Worm (Caenorhabditis elegans) whole organism, L2 larva: ENCODE results near the gene K09C6.7.
"Not testable (repeated sequence)": the region's sequence is repeated elsewhere in the genome, so short reads cannot be mapped to it uniquely, and the experiment has no call there.

Experiments used
- C34F6.9 ChIP-seq: fragments of 150-350 bp; optimal IDR thresholded peaks from 2 replicates; lab custom pipeline; 2014; ENCODE audit warnings: missing biosample characterization, missing genetic modification characterization
- R02D3.7 ChIP-seq: fragments of 150-350 bp; optimal IDR thresholded peaks from 2 replicates; lab custom pipeline; 2014; ENCODE audit warnings: missing biosample characterization, missing genetic modification characterization
- Y55F3AM.14 ChIP-seq: fragments of 200-800 bp; sonication (Bioruptor generic); optimal IDR thresholded peaks from 2 replicates; lab custom pipeline; 2018; ENCODE audit warnings: mild to moderate bottlenecking, missing genetic modification characterization, missing compliant biosample characterization
- ZK546.5 ChIP-seq: sonication (generic microtip); optimal IDR thresholded peaks from 2 replicates; lab custom pipeline; 2017; ENCODE audit warnings: missing biosample characterization, missing genetic modification characterization
- alr-1 ChIP-seq: fragments of 150-350 bp; optimal IDR thresholded peaks from 2 replicates; lab custom pipeline; 2014; ENCODE audit warnings: missing biosample characterization, missing genetic modification characterization
- aly-2 ChIP-seq: fragments of 150-350 bp; optimal IDR thresholded peaks from 2 replicates; lab custom pipeline; 2014; ENCODE audit warnings: missing biosample characterization, missing genetic modification characterization
- blmp-1 ChIP-seq: sonication (generic microtip); optimal IDR thresholded peaks from 2 replicates; lab custom pipeline; 2017; ENCODE audit warnings: missing genetic modification characterization, mild to moderate bottlenecking, missing compliant biosample characterization, antibody characterized with exemption, moderate library complexity; ENCODE audit not compliant: insufficient read depth
- ceh-16 ChIP-seq: fragments of 150-350 bp; optimal IDR thresholded peaks from 2 replicates; lab custom pipeline; 2014; ENCODE audit warnings: missing biosample characterization, missing genetic modification characterization
- ceh-82 ChIP-seq: fragments of 150-350 bp; optimal IDR thresholded peaks from 2 replicates; lab custom pipeline; 2014; ENCODE audit warnings: missing biosample characterization, missing genetic modification characterization
- dmd-4 ChIP-seq: sonication (generic microtip); optimal IDR thresholded peaks from 2 replicates; lab custom pipeline; 2017; ENCODE audit warnings: missing biosample characterization, missing genetic modification characterization
- egl-27 ChIP-seq: sonication (generic microtip); optimal IDR thresholded peaks from 3 replicates; lab custom pipeline; 2017; ENCODE audit warnings: missing biosample characterization, missing genetic modification reagents, missing genetic modification characterization
- elt-1 ChIP-seq: fragments of 150-350 bp; optimal IDR thresholded peaks from 2 replicates; lab custom pipeline; 2014; ENCODE audit warnings: missing biosample characterization, missing genetic modification characterization
- gmeb-1 ChIP-seq: fragments of 150-350 bp; optimal IDR thresholded peaks from 2 replicates; lab custom pipeline; 2014; ENCODE audit warnings: missing biosample characterization, missing genetic modification characterization
- lin-11 ChIP-seq: fragments of 150-350 bp; sonication (generic microtip); optimal IDR thresholded peaks from 2 replicates; lab custom pipeline; 2014; ENCODE audit warnings: missing biosample characterization, missing genetic modification characterization, inconsistent platforms, mixed read lengths
- lin-13 ChIP-seq: fragments of 150-350 bp; optimal IDR thresholded peaks from 2 replicates; lab custom pipeline; 2014; ENCODE audit warnings: missing biosample characterization, missing genetic modification reagents, missing genetic modification characterization
- lin-39 ChIP-seq: fragments of 150-350 bp; optimal IDR thresholded peaks from 2 replicates; lab custom pipeline; 2014; ENCODE audit warnings: missing biosample characterization, missing genetic modification reagents, missing genetic modification characterization
- mab-5 ChIP-seq: fragments of 150-350 bp; optimal IDR thresholded peaks from 2 replicates; lab custom pipeline; 2014; ENCODE audit warnings: missing biosample characterization, missing genetic modification characterization
- nhr-10 ChIP-seq: sonication (generic microtip); optimal IDR thresholded peaks from 2 replicates; lab custom pipeline; 2017; ENCODE audit warnings: missing biosample characterization, missing genetic modification characterization
- nhr-11 ChIP-seq: fragments of 150-350 bp; optimal IDR thresholded peaks from 2 replicates; lab custom pipeline; 2014; ENCODE audit warnings: missing biosample characterization, missing genetic modification characterization
- nhr-129 ChIP-seq: fragments of 150-350 bp; optimal IDR thresholded peaks from 2 replicates; lab custom pipeline; 2014; ENCODE audit warnings: missing biosample characterization, missing genetic modification characterization
- nhr-21 ChIP-seq: fragments of 150-350 bp; optimal IDR thresholded peaks from 2 replicates; lab custom pipeline; 2014; ENCODE audit warnings: missing biosample characterization, missing genetic modification characterization
- nhr-23 ChIP-seq: fragments of 150-350 bp; optimal IDR thresholded peaks from 2 replicates; lab custom pipeline; 2014; ENCODE audit warnings: missing biosample characterization, missing genetic modification reagents, missing genetic modification characterization
- nhr-237 ChIP-seq: fragments of 150-350 bp; optimal IDR thresholded peaks from 2 replicates; lab custom pipeline; 2014; ENCODE audit warnings: missing biosample characterization, missing genetic modification characterization
- peb-1 ChIP-seq: fragments of 150-350 bp; optimal IDR thresholded peaks from 2 replicates; lab custom pipeline; 2014; ENCODE audit warnings: missing biosample characterization, missing genetic modification characterization
- sem-4 ChIP-seq: fragments of 150-350 bp; optimal IDR thresholded peaks from 2 replicates; lab custom pipeline; 2014; ENCODE audit warnings: missing biosample characterization, missing genetic modification reagents, missing genetic modification characterization
- skn-1 ChIP-seq: sonication (generic microtip); optimal IDR thresholded peaks from 2 replicates; lab custom pipeline; 2017; ENCODE audit warnings: missing biosample characterization, missing genetic modification characterization
- sma-3 ChIP-seq: sonication (generic microtip); optimal IDR thresholded peaks from 2 replicates; lab custom pipeline; 2016; ENCODE audit warnings: missing genetic modification reagents, missing genetic modification characterization, missing compliant biosample characterization
- sma-9 ChIP-seq, 2 experiments: fragments of 150-350 bp in 1 of 2; sonication (generic microtip) in 1 of 2; optimal IDR thresholded peaks; 2 replicates each; lab custom pipeline; 2014 to 2016; ENCODE audit warnings: missing genetic modification characterization in 2 of 2, mild to moderate bottlenecking in 1 of 2, missing biosample characterization in 1 of 2, missing compliant biosample characterization in 1 of 2, missing genetic modification reagents in 1 of 2, moderate library complexity in 1 of 2
- zag-1 ChIP-seq: fragments of 150-350 bp; optimal IDR thresholded peaks from 2 replicates; lab custom pipeline; 2014; ENCODE audit warnings: missing biosample characterization, missing genetic modification characterization
- ztf-1 ChIP-seq: fragments of 200-800 bp; sonication (Bioruptor generic); conservative IDR thresholded peaks from 2 replicates; pipeline ENCODE4 v1.3.6; 2022; ENCODE audit warnings: missing genetic modification characterization, missing compliant biosample characterization
- ztf-11 ChIP-seq: sonication (generic microtip); optimal IDR thresholded peaks from 2 replicates; lab custom pipeline; 2017; ENCODE audit warnings: missing biosample characterization, missing genetic modification characterization
- ztf-4 ChIP-seq: fragments of 150-350 bp; optimal IDR thresholded peaks from 2 replicates; lab custom pipeline; 2014; ENCODE audit warnings: missing biosample characterization, missing genetic modification characterization

The K09C6.7 gene

DNA sequence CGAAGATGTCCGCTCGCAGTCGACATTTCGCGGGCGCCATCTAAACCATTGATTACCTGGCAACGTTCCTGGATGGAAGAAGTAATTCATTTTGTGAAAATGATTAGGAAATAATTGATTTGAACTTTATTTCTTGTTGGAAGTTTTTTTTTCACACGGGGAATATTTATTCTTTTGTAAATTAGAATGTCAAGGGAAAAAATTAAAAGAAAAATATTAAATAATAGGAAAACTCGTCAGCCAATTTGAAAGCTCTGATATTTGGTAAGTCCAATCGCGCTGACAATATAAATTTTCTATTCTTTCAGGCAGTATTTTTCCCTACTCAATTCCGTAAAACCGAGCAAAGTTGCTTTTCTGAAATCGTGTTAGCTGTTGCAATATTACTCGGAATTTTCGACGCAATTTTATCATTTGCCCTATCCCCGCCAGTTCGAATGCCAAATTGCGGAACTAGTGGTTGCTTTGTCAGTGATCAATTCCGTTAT is at the start of gene K09C6.7, which contains the start of gene K09C6.10:
TSS of gene K09C6.7 (minus strand) at position 101 of the 488 bp plus-strand sequence.
TSS of gene K09C6.10 (plus strand) at position 438 of the 488 bp plus-strand sequence.
- not testable (repeated sequence) for TF ChIP-seq blmp-1 (tag; lab: Kevin White, UChicago); alr-1 (tag; lab: Kevin White, UChicago); C34F6.9

DNA sequence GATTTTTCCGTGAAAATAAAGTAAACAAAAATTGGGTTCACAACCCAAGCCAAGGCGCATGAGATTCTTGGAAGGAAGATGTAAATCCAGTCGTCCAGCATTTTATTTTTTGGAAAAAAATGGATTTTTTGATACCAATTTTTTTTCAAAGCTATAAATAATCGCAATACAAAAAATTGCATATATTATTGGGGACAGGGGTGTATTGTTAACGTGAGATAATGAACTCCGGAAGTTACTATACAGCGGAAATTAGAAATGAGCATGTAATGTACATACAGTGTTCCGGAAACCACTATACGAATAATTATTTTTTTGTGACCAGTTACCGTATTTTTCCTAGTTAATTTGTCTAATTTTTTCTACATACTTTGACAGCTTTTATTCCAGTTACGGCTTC is 45.4 kb upstream of the K09C6.7 start, which contains the start of gene srj-38:
TSS of gene srj-38 (minus strand) at position 101 of the 400 bp plus-strand sequence.
- no peak for TF ChIP-seq Y55F3AM.14
- no peak for TF ChIP-seq sma-9 (GFP tag; optimal IDR thresholded peaks at IDR 0.05; lab: Kevin White, UChicago)
- no peak for TF ChIP-seq sma-9 (tag; optimal IDR thresholded peaks at IDR 0.05; lab: Kevin White, UChicago)
- no peak for TF ChIP-seq ztf-4
- TF ChIP-seq C34F6.9, result no peak
- TF ChIP-seq aly-2 (tag; lab: Kevin White, UChicago), result no peak
- no peak for TF ChIP-seq nhr-21 (tag; lab: Kevin White, UChicago)
- no peak for TF ChIP-seq R02D3.7 (tag; lab: Kevin White, UChicago)
- TF ChIP-seq ztf-1 (GFP tag; lab: Robert Waterston, UW), result no peak
- no peak for TF ChIP-seq lin-39
- TF ChIP-seq nhr-23 (tag; lab: Kevin White, UChicago), result no peak
- TF ChIP-seq skn-1 (tag; lab: Kevin White, UChicago), result no peak
- TF ChIP-seq sem-4, result no peak
- TF ChIP-seq nhr-11 (tag; lab: Kevin White, UChicago), result no peak
- TF ChIP-seq nhr-129 (tag; lab: Kevin White, UChicago), result no peak
- TF ChIP-seq peb-1 (tag; lab: Kevin White, UChicago), result no peak

DNA sequence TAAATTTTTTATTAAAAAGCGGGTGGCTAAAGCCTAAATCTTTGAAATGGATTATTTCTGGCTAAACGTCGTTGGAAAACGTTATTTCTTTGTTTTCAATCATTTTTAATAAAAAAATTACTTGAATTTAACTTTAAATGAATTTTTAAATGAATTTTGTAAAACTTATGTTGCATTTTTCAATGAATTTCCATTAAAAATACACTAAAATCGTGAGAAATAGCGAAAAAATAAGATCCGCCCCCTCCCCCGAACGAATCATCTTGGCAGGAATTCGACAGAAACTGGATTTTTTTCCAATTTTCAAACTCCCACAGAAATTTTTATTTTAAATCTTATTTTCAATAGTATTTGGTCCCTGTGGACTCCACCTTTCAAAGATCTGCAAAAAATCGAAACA is 40.3 kb upstream of the K09C6.7 start, which contains the start of gene srg-53:
TSS of gene srg-53 (plus strand) at position 301 of the 400 bp plus-strand sequence.
- TF ChIP-seq ceh-82 (tag; lab: Kevin White, UChicago) (no peak), R02D3.7 (tag; lab: Kevin White, UChicago) (no peak)

DNA sequence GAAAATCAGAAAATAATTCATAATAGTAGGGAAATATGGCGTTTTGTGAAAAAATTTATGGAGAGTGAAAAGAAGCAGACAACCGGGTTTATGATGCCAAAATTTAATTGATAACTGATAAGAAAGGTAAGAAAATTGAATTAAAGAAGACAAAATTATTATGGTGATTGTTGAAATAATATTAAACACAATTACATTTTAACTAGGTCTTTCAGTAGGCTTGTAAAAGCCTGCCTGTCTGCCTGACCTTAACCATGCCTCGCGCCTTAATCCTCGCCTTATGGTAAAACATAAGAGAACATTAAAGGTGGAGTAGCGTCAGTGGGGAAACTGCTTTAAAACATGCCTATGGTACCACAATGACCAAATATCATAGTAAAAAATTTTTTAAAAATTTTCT is 39.7 kb upstream of the K09C6.7 start, which contains the start of gene T02B11.8:
TSS of gene T02B11.8 (minus strand) at position 101 of the 400 bp plus-strand sequence.
- TF ChIP-seq mab-5 (tag; lab: Kevin White, UChicago), result no peak
- TF ChIP-seq sem-4, result no peak
- no peak for TF ChIP-seq gmeb-1 (tag; lab: Kevin White, UChicago)
- no peak for TF ChIP-seq lin-13 (GFP tag; lab: Kevin White, UChicago)
- TF ChIP-seq egl-27 (tag; lab: Kevin White, UChicago), result no peak
- no peak for TF ChIP-seq ZK546.5 (tag; lab: Kevin White, UChicago)
- no peak for TF ChIP-seq ztf-11 (tag; lab: Kevin White, UChicago)
- no peak for TF ChIP-seq elt-1 (tag; lab: Kevin White, UChicago)

DNA sequence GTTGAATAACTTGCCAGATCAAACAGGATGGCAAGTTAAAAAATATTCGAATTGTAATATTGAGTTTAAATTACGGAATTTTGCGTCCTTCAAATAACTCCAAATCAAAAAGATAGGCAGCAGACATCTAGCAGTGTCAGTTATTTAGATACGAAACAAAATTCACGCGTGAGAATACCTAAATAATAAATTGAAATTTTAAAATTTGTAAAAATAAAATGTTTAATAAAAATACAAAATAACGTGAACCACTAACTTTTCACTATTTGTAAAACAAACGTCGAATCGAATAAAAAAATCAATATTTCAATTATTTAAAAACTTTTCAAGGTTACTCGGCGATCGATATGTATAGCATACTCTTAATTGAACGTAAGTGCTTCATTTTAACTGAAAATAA is 37.1 kb upstream of the K09C6.7 start, which contains the start of gene T02B11.9:
TSS of gene T02B11.9 (plus strand) at position 301 of the 400 bp plus-strand sequence.
- TF ChIP-seq lin-39, result no peak
- no peak for TF ChIP-seq nhr-237 (tag; lab: Kevin White, UChicago)
- TF ChIP-seq nhr-23 (tag; lab: Kevin White, UChicago), result no peak
- TF ChIP-seq ceh-82 (tag; lab: Kevin White, UChicago), result no peak
- no peak for TF ChIP-seq lin-11 (tag; lab: Kevin White, UChicago)
- no peak for TF ChIP-seq lin-13 (GFP tag; lab: Kevin White, UChicago)
- no peak for TF ChIP-seq aly-2 (tag; lab: Kevin White, UChicago)
- no peak for TF ChIP-seq elt-1 (tag; lab: Kevin White, UChicago)
- no peak for TF ChIP-seq ZK546.5 (tag; lab: Kevin White, UChicago)
- TF ChIP-seq sma-3 (GFP tag; lab: Kevin White, UChicago), result no peak
- TF ChIP-seq nhr-10, result no peak
- no peak for TF ChIP-seq nhr-129 (tag; lab: Kevin White, UChicago)
- no peak for TF ChIP-seq dmd-4 (tag; lab: Kevin White, UChicago)
- no peak for TF ChIP-seq sem-4
- no peak for TF ChIP-seq ceh-16 (tag; lab: Kevin White, UChicago)
- TF ChIP-seq zag-1 (tag; lab: Kevin White, UChicago), result no peak
- no peak for TF ChIP-seq Y55F3AM.14
